Fruit fly (Drosophila melanogaster) whole organism, embryonic: ENCODE data around the gene SelG.

Experiments used
- Atf-2 ChIP-seq: fragments of 200-800 bp; sonication (Bioruptor generic); optimal IDR thresholded peaks from 2 replicates; lab custom pipeline; 2016; ENCODE audit warnings: missing biosample characterization, missing genetic modification characterization
- CG12155 ChIP-seq: fragments of 200-800 bp; sonication (Bioruptor generic); optimal IDR thresholded peaks from 3 replicates; lab custom pipeline; 2016; ENCODE audit warnings: missing biosample characterization, missing genetic modification characterization
- CG1233 ChIP-seq: fragments of 200-800 bp; sonication (Bioruptor generic); optimal IDR thresholded peaks from 4 replicates; lab custom pipeline; 2018; ENCODE audit warnings: missing biosample characterization, mild to moderate bottlenecking, missing genetic modification characterization
- CG12744 ChIP-seq: fragments of 200-800 bp; sonication (Bioruptor generic); optimal IDR thresholded peaks from 2 replicates; lab custom pipeline; 2016; ENCODE audit warnings: missing biosample characterization, missing genetic modification characterization
- CG12942 ChIP-seq: fragments of 200-800 bp; sonication (Bioruptor generic); optimal IDR thresholded peaks from 3 replicates; lab custom pipeline; 2016; ENCODE audit warnings: missing biosample characterization, missing genetic modification characterization
- CG1602 ChIP-seq: fragments of 200-800 bp; sonication (Bioruptor generic); optimal IDR thresholded peaks from 3 replicates; lab custom pipeline; 2016; ENCODE audit warnings: missing biosample characterization, missing genetic modification characterization
- CG17568 ChIP-seq: fragments of 200-800 bp; sonication (Bioruptor generic); optimal IDR thresholded peaks from 2 replicates; lab custom pipeline; 2018; ENCODE audit warnings: missing biosample characterization, mild to moderate bottlenecking, missing genetic modification characterization, moderate library complexity
- CG17802 ChIP-seq: fragments of 200-800 bp; sonication (Bioruptor generic); optimal IDR thresholded peaks from 2 replicates; lab custom pipeline; 2018; ENCODE audit warnings: missing biosample characterization, mild to moderate bottlenecking, missing genetic modification characterization, moderate library complexity
- CG2120 ChIP-seq: fragments of 200-800 bp; sonication (Bioruptor generic); optimal IDR thresholded peaks from 3 replicates; lab custom pipeline; 2016; ENCODE audit warnings: missing biosample characterization, missing genetic modification characterization
- CG2202 ChIP-seq: fragments of 200-800 bp; sonication (Bioruptor generic); optimal IDR thresholded peaks from 2 replicates; lab custom pipeline; 2018; ENCODE audit warnings: missing biosample characterization, mild to moderate bottlenecking, missing genetic modification characterization
- CG31365 ChIP-seq: fragments of 200-800 bp; sonication (Bioruptor generic); optimal IDR thresholded peaks from 2 replicates; lab custom pipeline; 2018; ENCODE audit warnings: missing biosample characterization, mild to moderate bottlenecking, missing genetic modification characterization
- CG32532 ChIP-seq: fragments of 200-800 bp; sonication (Bioruptor generic); IDR thresholded peaks from 2 replicates; pipeline ENCODE4 v1.3.6; 2022; ENCODE audit warnings: missing biosample characterization, missing genetic modification characterization
- CG34224 ChIP-seq: fragments of 200-800 bp; sonication (Bioruptor generic); IDR thresholded peaks from 3 replicates; pipeline ENCODE4 v1.3.6; 2022; ENCODE audit warnings: missing biosample characterization, missing genetic modification characterization; ENCODE audit not compliant: partially characterized antibody
- CG3995 ChIP-seq: fragments of 200-800 bp; sonication (Bioruptor generic); optimal IDR thresholded peaks from 3 replicates; lab custom pipeline; 2016; ENCODE audit warnings: missing biosample characterization, missing genetic modification characterization
- CG4424 ChIP-seq: fragments of 200-800 bp; sonication (Bioruptor generic); optimal IDR thresholded peaks from 3 replicates; lab custom pipeline; 2016; ENCODE audit warnings: missing biosample characterization, missing genetic modification characterization
- CG4730 ChIP-seq: fragments of 200-800 bp; sonication (Bioruptor generic); IDR thresholded peaks from 2 replicates; pipeline ENCODE4 v1.3.6; 2022; ENCODE audit warnings: missing biosample characterization, missing genetic modification characterization
- CG7745 ChIP-seq: fragments of 200-800 bp; sonication (Bioruptor generic); optimal IDR thresholded peaks from 2 replicates; lab custom pipeline; 2018; ENCODE audit warnings: missing biosample characterization, mild to moderate bottlenecking, missing genetic modification characterization, moderate library complexity
- CG8765 ChIP-seq: fragments of 200-800 bp; sonication (Bioruptor generic); IDR thresholded peaks from 2 replicates; pipeline ENCODE4 v1.3.6; 2022; ENCODE audit warnings: missing biosample characterization, missing genetic modification characterization
- CoRest ChIP-seq: fragments of 200-800 bp; sonication (Bioruptor generic); optimal IDR thresholded peaks from 3 replicates; lab custom pipeline; 2018; ENCODE audit warnings: missing biosample characterization, mild to moderate bottlenecking, missing genetic modification characterization, moderate library complexity
- Ets97D ChIP-seq: fragments of 200-800 bp; sonication (Bioruptor generic); optimal IDR thresholded peaks from 3 replicates; lab custom pipeline; 2016; ENCODE audit warnings: missing biosample characterization, missing genetic modification characterization
- HHEX ChIP-seq: fragments of 200-800 bp; sonication (Bioruptor generic); optimal IDR thresholded peaks from 3 replicates; lab custom pipeline; 2017; ENCODE audit warnings: missing biosample characterization, mild to moderate bottlenecking, missing genetic modification characterization, missing genetic modification reagents
- Hr39 ChIP-seq: fragments of >200 bp; optimal IDR thresholded peaks from 2 replicates; lab custom pipeline; 2017
- Lpt ChIP-seq: fragments of >200 bp; optimal IDR thresholded peaks from 2 replicates; lab custom pipeline; 2018; ENCODE audit warnings: missing biosample characterization, missing genetic modification characterization
- Myb ChIP-seq: fragments of 200-800 bp; sonication (Bioruptor generic); optimal IDR thresholded peaks from 2 replicates; lab custom pipeline; 2016; ENCODE audit warnings: missing biosample characterization, missing genetic modification characterization
- Optix ChIP-seq: fragments of 200-800 bp; sonication (Bioruptor generic); IDR thresholded peaks from 3 replicates; pipeline ENCODE4 v1.3.6; 2022; ENCODE audit warnings: missing biosample characterization, missing genetic modification characterization
- PHDP ChIP-seq: fragments of 200-800 bp; sonication (Bioruptor generic); optimal IDR thresholded peaks from 3 replicates; lab custom pipeline; 2018; ENCODE audit warnings: missing biosample characterization, mild to moderate bottlenecking, missing genetic modification characterization, moderate library complexity
- Spps ChIP-seq: fragments of 200-800 bp; sonication (Bioruptor generic); optimal IDR thresholded peaks from 2 replicates; lab custom pipeline; 2018; ENCODE audit warnings: missing biosample characterization, mild to moderate bottlenecking, missing genetic modification characterization
- ab ChIP-seq: fragments of 200-800 bp; sonication (Bioruptor generic); optimal IDR thresholded peaks from 2 replicates; lab custom pipeline; 2016; ENCODE audit warnings: missing biosample characterization, missing genetic modification characterization
- al ChIP-seq: fragments of 200-800 bp; sonication (Bioruptor generic); IDR thresholded peaks from 2 replicates; pipeline ENCODE4 v1.3.6; 2022; ENCODE audit warnings: missing biosample characterization, missing genetic modification characterization
- ap ChIP-seq: fragments of 200-800 bp; sonication (Bioruptor generic); IDR thresholded peaks from 2 replicates; pipeline ENCODE4 v1.3.6; 2022; ENCODE audit warnings: missing biosample characterization, missing genetic modification characterization
- az2 ChIP-seq: fragments of 200-800 bp; sonication (Bioruptor generic); optimal IDR thresholded peaks from 3 replicates; lab custom pipeline; 2016; ENCODE audit warnings: missing biosample characterization, missing genetic modification characterization
- bowl ChIP-seq: fragments of 200-800 bp; sonication (Bioruptor generic); IDR thresholded peaks from 2 replicates; pipeline ENCODE4 v1.3.6; 2022; ENCODE audit warnings: missing biosample characterization, missing genetic modification characterization
- ci ChIP-seq: fragments of 200-800 bp; sonication (Bioruptor generic); IDR thresholded peaks from 3 replicates; pipeline ENCODE4 v1.3.6; 2022; ENCODE audit warnings: missing biosample characterization, missing genetic modification characterization
- dm ChIP-seq: fragments of 200-800 bp; sonication (Bioruptor generic); optimal IDR thresholded peaks from 3 replicates; lab custom pipeline; 2016; ENCODE audit warnings: missing biosample characterization, missing genetic modification characterization
- dysf ChIP-seq: fragments of 200-800 bp; sonication (Bioruptor generic); IDR thresholded peaks from 3 replicates; pipeline ENCODE4 v1.3.6; 2022; ENCODE audit warnings: missing biosample characterization, missing genetic modification characterization
- en ChIP-seq: fragments of 200-800 bp; sonication (Bioruptor generic); optimal IDR thresholded peaks from 2 replicates; lab custom pipeline; 2016; ENCODE audit warnings: missing biosample characterization, missing genetic modification characterization
- ewg ChIP-seq: fragments of 200-800 bp; sonication (Bioruptor generic); optimal IDR thresholded peaks from 3 replicates; lab custom pipeline; 2017; ENCODE audit warnings: mild to moderate bottlenecking, missing biosample characterization, missing genetic modification reagents, missing genetic modification characterization
- gce ChIP-seq: fragments of 200-800 bp; sonication (Bioruptor generic); IDR thresholded peaks from 3 replicates; pipeline ENCODE4 v1.3.6; 2022; ENCODE audit warnings: missing biosample characterization, missing genetic modification characterization
- inv ChIP-seq: fragments of 200-800 bp; sonication (Bioruptor generic); IDR thresholded peaks from 2 replicates; pipeline ENCODE4 v1.3.6; 2022; ENCODE audit warnings: missing biosample characterization, missing genetic modification characterization; ENCODE audit not compliant: partially characterized antibody
- lov ChIP-seq, 2 experiments: fragments of 200-800 bp in 1 of 2; fragments of >200 bp in 1 of 2; sonication (Bioruptor generic) in 1 of 2; IDR thresholded peaks in 1 of 2; optimal IDR thresholded peaks in 1 of 2; 2 replicates in 1 of 2; 3 replicates in 1 of 2; pipeline versions ENCODE4 v1.3.6 to Lab custom; 2017 to 2022; ENCODE audit warnings: missing biosample characterization in 1 of 2, missing genetic modification characterization in 1 of 2
- nau ChIP-seq: fragments of 200-800 bp; sonication (Bioruptor generic); optimal IDR thresholded peaks from 3 replicates; lab custom pipeline; 2017; ENCODE audit warnings: missing biosample characterization, mild to moderate bottlenecking, missing genetic modification characterization, missing genetic modification reagents
- pum ChIP-seq: fragments of 200-800 bp; sonication (Bioruptor generic); optimal IDR thresholded peaks from 2 replicates; lab custom pipeline; 2016; ENCODE audit warnings: missing biosample characterization, missing genetic modification characterization
- repo ChIP-seq: fragments of 200-800 bp; sonication (Bioruptor generic); optimal IDR thresholded peaks from 2 replicates; lab custom pipeline; 2016; ENCODE audit warnings: missing biosample characterization, missing genetic modification characterization
- scrt ChIP-seq: fragments of 200-800 bp; sonication (Bioruptor generic); optimal IDR thresholded peaks from 2 replicates; lab custom pipeline; 2018; ENCODE audit warnings: missing biosample characterization, mild to moderate bottlenecking, missing genetic modification characterization, moderate library complexity
- sens ChIP-seq: fragments of 200-800 bp; sonication (Bioruptor generic); peaks from one replicate; lab custom pipeline; 2016; ENCODE audit warnings: missing biosample characterization, missing genetic modification characterization
- sim ChIP-seq: fragments of 200-800 bp; sonication (Bioruptor generic); IDR thresholded peaks from 2 replicates; pipeline ENCODE4 v1.3.6; 2022; ENCODE audit warnings: missing biosample characterization, missing genetic modification characterization
- sisA ChIP-seq: fragments of 200-800 bp; sonication (Bioruptor generic); IDR thresholded peaks from 2 replicates; pipeline ENCODE4 v1.3.6; 2022; ENCODE audit warnings: missing biosample characterization, missing genetic modification characterization
- sug ChIP-seq: fragments of 200-800 bp; optimal IDR thresholded peaks from 2 replicates; lab custom pipeline; 2019; ENCODE audit warnings: missing biosample characterization, mild to moderate bottlenecking, missing genetic modification characterization, moderate library complexity
- tin ChIP-seq: fragments of 200-800 bp; sonication (Bioruptor generic); optimal IDR thresholded peaks from 3 replicates; lab custom pipeline; 2016; ENCODE audit warnings: missing biosample characterization, missing genetic modification characterization
- tna ChIP-seq: fragments of 200-800 bp; sonication (Bioruptor generic); IDR thresholded peaks from 2 replicates; pipeline ENCODE4 v1.3.6; 2022; ENCODE audit warnings: missing biosample characterization, missing genetic modification characterization; ENCODE audit not compliant: partially characterized antibody
- vfl ChIP-seq: fragments of 200-800 bp; sonication (Bioruptor generic); optimal IDR thresholded peaks from 2 replicates; lab custom pipeline; 2016; ENCODE audit warnings: missing biosample characterization, missing genetic modification characterization
- yki ChIP-seq: fragments of >200 bp; optimal IDR thresholded peaks from 3 replicates; lab custom pipeline; 2018

SelG gene

dm6 chrX:11854758-11855465, 32.2 kb upstream of the SelG start, which contains the start of the genes CG10347 and ATP7 (continued):
- no peak for TF ChIP-seq Lpt (GFP tag; lab: Kevin White, UChicago)
- TF ChIP-seq CG31365 (tag; lab: Kevin White, UChicago) = no peak
- TF ChIP-seq PHDP (tag; lab: Kevin White, UChicago) = peak; percentile 4
- peak; percentile 95 for TF ChIP-seq CG34224
- TF ChIP-seq ab (GFP tag; lab: Kevin White, UChicago) = no peak
- no peak for TF ChIP-seq CG17568
- TF ChIP-seq nau (GFP tag; lab: Kevin White, UChicago) = peak; percentile 5
- no peak for TF ChIP-seq gce
- peak; percentile 16 for TF ChIP-seq CG4424 (GFP tag; lab: Kevin White, UChicago)
- peak; percentile 82 for TF ChIP-seq tna
- peak; percentile 53 for TF ChIP-seq Ets97D
- peak; percentile 14 for TF ChIP-seq Myb (GFP tag; lab: Kevin White, UChicago)
- peak; percentile 94 for TF ChIP-seq CG3995 (GFP tag; lab: Kevin White, UChicago)
- TF ChIP-seq ap (GFP tag; lab: Robert Waterston, UW) = no peak
- peak; percentile 25 for TF ChIP-seq tin (GFP tag; lab: Kevin White, UChicago)
- TF ChIP-seq sens = peak; percentile 90
- TF ChIP-seq en (GFP tag; lab: Kevin White, UChicago) = no peak
- TF ChIP-seq CG12155 (GFP tag; lab: Kevin White, UChicago) = peak; percentile 19
- no peak for TF ChIP-seq HHEX (GFP tag; lab: Kevin White, UChicago)
- no peak for TF ChIP-seq CG32532
- TF ChIP-seq CG4730 = no peak
- no peak for TF ChIP-seq bowl (GFP tag; lab: Robert Waterston, UW)
- TF ChIP-seq CG17802 (tag; lab: Kevin White, UChicago) = no peak
- TF ChIP-seq dysf (GFP tag; lab: Robert Waterston, UW) = no peak
- peak; percentile 10 for TF ChIP-seq CG1602 (GFP tag; lab: Kevin White, UChicago)
- TF ChIP-seq pum (GFP tag; lab: Kevin White, UChicago) = no peak
- TF ChIP-seq Optix (GFP tag; lab: Robert Waterston, UW) = no peak
- TF ChIP-seq Hr39 (lab: Kevin White, UChicago) = no peak
- no peak for TF ChIP-seq scrt (GFP tag; lab: Kevin White, UChicago)
- TF ChIP-seq ewg = peak; percentile 15
- TF ChIP-seq vfl (GFP tag; lab: Kevin White, UChicago) = no peak
- no peak for TF ChIP-seq dm (GFP tag; lab: Kevin White, UChicago)
- TF ChIP-seq CG8765 (GFP tag; lab: Robert Waterston, UW) = no peak
- TF ChIP-seq lov (optimal IDR thresholded peaks at IDR 0.05; lab: Kevin White, UChicago) = no peak
- TF ChIP-seq lov (GFP tag; IDR thresholded peaks at IDR 0.05; lab: Robert Waterston, UW) = no peak
- TF ChIP-seq yki (lab: Kevin White, UChicago) = no peak
- TF ChIP-seq ci (GFP tag; lab: Robert Waterston, UW) = no peak
- TF ChIP-seq CG2120 = peak; percentile 62
- no peak for TF ChIP-seq Atf-2 (GFP tag; lab: Kevin White, UChicago)
- TF ChIP-seq sim (GFP tag; lab: Robert Waterston, UW) = no peak
- TF ChIP-seq inv (GFP tag; lab: Robert Waterston, UW) = peak; percentile 86
- TF ChIP-seq CG12942 (GFP tag; lab: Kevin White, UChicago) = no peak
- no peak for TF ChIP-seq CG1233 (GFP tag; lab: Kevin White, UChicago)
- TF ChIP-seq CG7745 = no peak
- TF ChIP-seq sug (tag; lab: Kevin White, UChicago) = peak; percentile 49
- TF ChIP-seq CG2202 = no peak
- no peak for TF ChIP-seq CG12744 (GFP tag; lab: Kevin White, UChicago)
- TF ChIP-seq CoRest (tag; lab: Kevin White, UChicago) = peak; percentile 18
- TF ChIP-seq repo (GFP tag; lab: Kevin White, UChicago) = peak; percentile 25
- no peak for TF ChIP-seq al (GFP tag; lab: Robert Waterston, UW)
- no peak for TF ChIP-seq sisA (GFP tag; lab: Robert Waterston, UW)
- TF ChIP-seq az2 (GFP tag; lab: Kevin White, UChicago) = peak; percentile 13
- TF ChIP-seq Spps = no peak
